Worm (Caenorhabditis elegans) whole organism, L4 larva: ENCODE measurements around the gene F10D7.10.
A peak's percentile ranks its signal among the peaks of the same experiment; 100 is the strongest.

Experiments used
- aha-1 ChIP-seq: fragments of 150-350 bp; peaks from one replicate; lab custom pipeline; 2014; ENCODE audit warnings: missing biosample characterization, missing genetic modification characterization
- ama-1 ChIP-seq: fragments of 150-350 bp; optimal IDR thresholded peaks from 2 replicates; lab custom pipeline; 2014; ENCODE audit warnings: inconsistent platforms, mixed read lengths
- daf-16 ChIP-seq, 3 experiments: sonication (generic microtip); optimal IDR thresholded peaks; 2 replicates each; lab custom pipeline; 2016 to 2017; ENCODE audit warnings: missing genetic modification characterization in 3 of 3, missing genetic modification reagents in 3 of 3, mild to moderate bottlenecking in 2 of 3, missing compliant biosample characterization in 2 of 3, missing biosample characterization in 1 of 3, moderate library complexity in 1 of 3
- dve-1 ChIP-seq: sonication (generic microtip); optimal IDR thresholded peaks from 2 replicates; lab custom pipeline; 2017; ENCODE audit warnings: antibody characterized with exemption, mild to moderate bottlenecking, missing genetic modification characterization, missing compliant biosample characterization; ENCODE audit not compliant: insufficient read depth
- fos-1 ChIP-seq: fragments of 150-350 bp; optimal IDR thresholded peaks from 2 replicates; lab custom pipeline; 2014; ENCODE audit warnings: missing biosample characterization, missing genetic modification characterization
- hlh-11 ChIP-seq: fragments of 200-800 bp; sonication (Bioruptor generic); optimal IDR thresholded peaks from 2 replicates; lab custom pipeline; 2018; ENCODE audit warnings: mild to moderate bottlenecking, missing genetic modification characterization, missing compliant biosample characterization
- mxl-3 ChIP-seq: fragments of 200-800 bp; sonication (Bioruptor generic); optimal IDR thresholded peaks from 2 replicates; lab custom pipeline; 2018; ENCODE audit warnings: mild to moderate bottlenecking, missing genetic modification characterization, missing compliant biosample characterization
- nhr-11 ChIP-seq: fragments of 150-350 bp; optimal IDR thresholded peaks from 2 replicates; lab custom pipeline; 2014; ENCODE audit warnings: missing biosample characterization, missing genetic modification characterization
- nhr-48 ChIP-seq: sonication (generic microtip); optimal IDR thresholded peaks from 2 replicates; lab custom pipeline; 2016; ENCODE audit warnings: mild to moderate bottlenecking, missing genetic modification characterization, missing compliant biosample characterization
- pqm-1 ChIP-seq: sonication (generic microtip); optimal IDR thresholded peaks from 2 replicates; lab custom pipeline; 2017; ENCODE audit warnings: missing biosample characterization, missing genetic modification characterization
- unc-62 ChIP-seq, 3 experiments: fragments of 150-350 bp in 1 of 3; sonication (generic microtip); optimal IDR thresholded peaks in 2 of 3; peaks in 1 of 3; 1 replicate in 1 of 3; 2 replicates in 2 of 3; lab custom pipeline; 2014 to 2017; ENCODE audit warnings: missing biosample characterization in 3 of 3, missing genetic modification characterization in 3 of 3, missing genetic modification reagents in 3 of 3, missing genotype in 1 of 3

The F10D7.10 gene

ce11 chrX:17330574-17330973, 49.0 kb downstream of the F10D7.10 start:
- TF ChIP-seq nhr-48 (no peak), dve-1 (tag; lab: Kevin White, UChicago) (peak; percentile 1), unc-62 (GFP tag; optimal IDR thresholded peaks at IDR 0.05 in 1 of 2; lab: Kevin White, UChicago) (peak in 1 of 2 experiments; percentile 38), unc-62 (tag; optimal IDR thresholded peaks at IDR 0.05; lab: Kevin White, UChicago) (no peak), daf-16 (GFP tag; optimal IDR thresholded peaks at IDR 0.05; lab: Kevin White, UChicago) (no peak), daf-16 (tag; optimal IDR thresholded peaks at IDR 0.05; lab: Kevin White, UChicago) (peak; percentile 54), nhr-11 (tag; lab: Kevin White, UChicago) (no peak)

- TF ChIP-seq ama-1 (lab: Kevin White, UChicago) (no peak), mxl-3 (GFP tag; lab: Kevin White, UChicago) (peak; percentile 38), pqm-1 (tag; lab: Kevin White, UChicago) (peak; percentile 40), fos-1 (tag; lab: Kevin White, UChicago) (no peak), aha-1 (peak; percentile 63), hlh-11 (tag; lab: Kevin White, UChicago) (peak; percentile 29), daf-16 (GFP tag; optimal IDR thresholded peaks at IDR 0.05; lab: Kevin White, UChicago) (no peak), daf-16 (tag; optimal IDR thresholded peaks at IDR 0.05; lab: Kevin White, UChicago) (peak; percentile 45)
These were observed 50.5 kb downstream of the F10D7.10 start for ce11 chrX:17329075-17329474.
